Fruit fly (Drosophila melanogaster) whole organism, embryonic: ENCODE results near the gene CG2854.

Source experiments
- Antp ChIP-seq: fragments of 200-800 bp; sonication (Bioruptor generic); optimal IDR thresholded peaks from 3 replicates; lab custom pipeline; 2016; ENCODE audit warnings: missing biosample characterization, missing genetic modification characterization
- Atf6 ChIP-seq: fragments of 200-800 bp; sonication (Bioruptor generic); IDR thresholded peaks from 2 replicates; pipeline ENCODE4 v1.3.6; 2022; ENCODE audit warnings: missing biosample characterization, missing genetic modification characterization
- Awh ChIP-seq: fragments of 200-800 bp; sonication (Bioruptor generic); IDR thresholded peaks from 2 replicates; pipeline ENCODE4, ENCODE4 v1.3.6; 2022; ENCODE audit warnings: missing biosample characterization, missing genetic modification characterization
- CG10462 ChIP-seq: fragments of 200-800 bp; sonication (Bioruptor generic); optimal IDR thresholded peaks from 2 replicates; lab custom pipeline; 2016; ENCODE audit warnings: missing biosample characterization, missing genetic modification characterization
- CG10543 ChIP-seq: fragments of 200-800 bp; sonication (Bioruptor generic); optimal IDR thresholded peaks from 3 replicates; lab custom pipeline; 2017; ENCODE audit warnings: missing biosample characterization, mild to moderate bottlenecking, missing genetic modification characterization, moderate library complexity
- CG13894 ChIP-seq: fragments of 200-800 bp; sonication (Bioruptor generic); optimal IDR thresholded peaks from 3 replicates; lab custom pipeline; 2018; ENCODE audit warnings: missing biosample characterization, mild to moderate bottlenecking, missing genetic modification characterization, moderate library complexity
- CG15514 ChIP-seq: fragments of 200-800 bp; sonication (Bioruptor generic); optimal IDR thresholded peaks from 3 replicates; lab custom pipeline; 2017; ENCODE audit warnings: missing biosample characterization, missing genetic modification characterization, mild to moderate bottlenecking, moderate library complexity, missing genetic modification reagents
- CG17385 ChIP-seq: fragments of 200-800 bp; sonication (Bioruptor generic); optimal IDR thresholded peaks from 3 replicates; lab custom pipeline; 2018; ENCODE audit warnings: missing biosample characterization, mild to moderate bottlenecking, missing genetic modification characterization
- CG17802 ChIP-seq: fragments of 200-800 bp; sonication (Bioruptor generic); optimal IDR thresholded peaks from 2 replicates; lab custom pipeline; 2018; ENCODE audit warnings: missing biosample characterization, mild to moderate bottlenecking, missing genetic modification characterization, moderate library complexity
- CG2712 ChIP-seq: fragments of 200-800 bp; optimal IDR thresholded peaks from 3 replicates; lab custom pipeline; 2019; ENCODE audit warnings: missing biosample characterization, mild to moderate bottlenecking, missing genetic modification characterization, moderate library complexity
- CG30431 ChIP-seq: fragments of 200-800 bp; sonication (Bioruptor generic); optimal IDR thresholded peaks from 2 replicates; lab custom pipeline; 2017; ENCODE audit warnings: missing biosample characterization, missing genetic modification characterization
- CG32767 ChIP-seq: fragments of 200-800 bp; sonication (Bioruptor generic); IDR thresholded peaks from 2 replicates; pipeline ENCODE4 v1.3.6; 2022; ENCODE audit warnings: missing biosample characterization, missing genetic modification characterization
- CG3847 ChIP-seq: fragments of 200-800 bp; sonication (Bioruptor generic); IDR thresholded peaks from 2 replicates; pipeline ENCODE4 v1.3.6; 2022; ENCODE audit warnings: missing biosample characterization, missing genetic modification characterization
- CG4282 ChIP-seq: fragments of 200-800 bp; sonication (Bioruptor generic); optimal IDR thresholded peaks from 2 replicates; lab custom pipeline; 2016; ENCODE audit warnings: missing biosample characterization, missing genetic modification characterization
- CG4707 ChIP-seq: fragments of 200-800 bp; sonication (Bioruptor generic); optimal IDR thresholded peaks from 2 replicates; lab custom pipeline; 2018; ENCODE audit warnings: missing biosample characterization, mild to moderate bottlenecking, missing genetic modification characterization, moderate library complexity
- CG6654 ChIP-seq: fragments of 200-800 bp; sonication (Bioruptor generic); optimal IDR thresholded peaks from 2 replicates; lab custom pipeline; 2017; ENCODE audit warnings: missing biosample characterization, mild to moderate bottlenecking, missing genetic modification characterization
- CG6683 ChIP-seq: fragments of 200-800 bp; sonication (Bioruptor generic); optimal IDR thresholded peaks from 2 replicates; lab custom pipeline; 2017; ENCODE audit warnings: missing biosample characterization, mild to moderate bottlenecking, missing genetic modification characterization, missing genetic modification reagents
- CG7372 ChIP-seq: fragments of 200-800 bp; sonication (Bioruptor generic); IDR thresholded peaks from 2 replicates; pipeline ENCODE4 v1.3.6; 2022; ENCODE audit warnings: missing biosample characterization, missing genetic modification characterization
- CG8290 ChIP-seq, 3 experiments: fragments of 200-800 bp; sonication (Bioruptor generic); optimal IDR thresholded peaks; 2 replicates each; lab custom pipeline; 2016 to 2019; ENCODE audit warnings: missing biosample characterization in 3 of 3, missing genetic modification characterization in 3 of 3, mild to moderate bottlenecking in 2 of 3, moderate library complexity in 1 of 3
- CG9215 ChIP-seq: fragments of 200-800 bp; sonication (Bioruptor generic); IDR thresholded peaks from 2 replicates; pipeline ENCODE4 v1.3.6; 2022; ENCODE audit warnings: missing biosample characterization, missing genetic modification characterization
- D19A ChIP-seq: fragments of 200-800 bp; optimal IDR thresholded peaks from 3 replicates; lab custom pipeline; 2019; ENCODE audit warnings: missing biosample characterization, mild to moderate bottlenecking, missing genetic modification characterization, moderate library complexity
- Drgx ChIP-seq: fragments of 200-800 bp; sonication (Bioruptor generic); IDR thresholded peaks from 2 replicates; pipeline ENCODE4 v1.3.6; 2022; ENCODE audit warnings: missing biosample characterization, missing genetic modification characterization
- Fer3 ChIP-seq: fragments of 200-800 bp; sonication (Bioruptor generic); optimal IDR thresholded peaks from 2 replicates; lab custom pipeline; 2018; ENCODE audit warnings: missing biosample characterization, mild to moderate bottlenecking, missing genetic modification characterization, moderate library complexity
- GATAe ChIP-seq: fragments of 200-800 bp; sonication (Bioruptor generic); conservative IDR thresholded peaks from 2 replicates; pipeline ENCODE4 v1.3.6; 2022; ENCODE audit warnings: missing biosample characterization, missing genetic modification characterization
- HLHmδ ChIP-seq: fragments of 200-800 bp; sonication (Bioruptor generic); optimal IDR thresholded peaks from 2 replicates; lab custom pipeline; 2018; ENCODE audit warnings: missing biosample characterization, mild to moderate bottlenecking, missing genetic modification characterization, moderate library complexity
- Hey ChIP-seq: fragments of 200-800 bp; sonication (Bioruptor generic); optimal IDR thresholded peaks from 3 replicates; lab custom pipeline; 2018; ENCODE audit warnings: missing biosample characterization, mild to moderate bottlenecking, missing genetic modification characterization
- NK7.1 ChIP-seq: fragments of 200-800 bp; sonication (Bioruptor generic); optimal IDR thresholded peaks from 3 replicates; lab custom pipeline; 2016; ENCODE audit warnings: missing biosample characterization, missing genetic modification characterization
- Nf-YC ChIP-seq: fragments of 200-800 bp; optimal IDR thresholded peaks from 3 replicates; lab custom pipeline; 2019; ENCODE audit warnings: missing biosample characterization, mild to moderate bottlenecking, missing genetic modification characterization, moderate library complexity
- Oli ChIP-seq: fragments of 200-800 bp; sonication (Bioruptor generic); optimal IDR thresholded peaks from 2 replicates; lab custom pipeline; 2018; ENCODE audit warnings: missing biosample characterization, mild to moderate bottlenecking, missing genetic modification characterization, moderate library complexity
- Pdp1 ChIP-seq, 2 experiments: fragments of 200-800 bp; sonication (Bioruptor generic); optimal IDR thresholded peaks; 3 replicates each; lab custom pipeline; 2016; ENCODE audit warnings: missing biosample characterization in 2 of 2, missing genetic modification characterization in 2 of 2, mild to moderate bottlenecking in 1 of 2, moderate library complexity in 1 of 2
- ash1 ChIP-seq: fragments of 200-800 bp; sonication (Bioruptor generic); optimal IDR thresholded peaks from 2 replicates; lab custom pipeline; 2018; ENCODE audit warnings: missing biosample characterization, mild to moderate bottlenecking, missing genetic modification characterization
- br ChIP-seq: fragments of >200 bp; optimal IDR thresholded peaks from 2 replicates; lab custom pipeline; 2017
- bsh ChIP-seq, 2 experiments: fragments of 200-800 bp; sonication (Bioruptor generic); optimal IDR thresholded peaks; 2 replicates each; lab custom pipeline; 2017 to 2018; ENCODE audit warnings: mild to moderate bottlenecking in 2 of 2, missing biosample characterization in 2 of 2, missing genetic modification characterization in 2 of 2, moderate library complexity in 1 of 2
- cg ChIP-seq: fragments of 200-800 bp; sonication (Bioruptor generic); optimal IDR thresholded peaks from 3 replicates; lab custom pipeline; 2019; ENCODE audit warnings: missing biosample characterization, mild to moderate bottlenecking, missing genetic modification characterization, moderate library complexity
- chinmo ChIP-seq: fragments of 200-800 bp; sonication (Bioruptor generic); IDR thresholded peaks from 4 replicates; pipeline ENCODE4 v1.3.6; 2022; ENCODE audit warnings: missing biosample characterization, missing genetic modification characterization; ENCODE audit not compliant: partially characterized antibody
- corto ChIP-seq: fragments of 200-800 bp; sonication (Bioruptor generic); optimal IDR thresholded peaks from 2 replicates; lab custom pipeline; 2016; ENCODE audit warnings: missing biosample characterization, mild to moderate bottlenecking, missing genetic modification characterization, moderate library complexity
- crol ChIP-seq: fragments of 200-800 bp; sonication (Bioruptor generic); IDR thresholded peaks from 2 replicates; pipeline ENCODE4 v1.3.6; 2022; ENCODE audit warnings: missing biosample characterization, missing genetic modification characterization
- dysf ChIP-seq: fragments of 200-800 bp; sonication (Bioruptor generic); IDR thresholded peaks from 3 replicates; pipeline ENCODE4 v1.3.6; 2022; ENCODE audit warnings: missing biosample characterization, missing genetic modification characterization
- gfzf ChIP-seq: fragments of 200-800 bp; sonication (Bioruptor generic); optimal IDR thresholded peaks from 2 replicates; lab custom pipeline; 2016; ENCODE audit warnings: missing biosample characterization, mild to moderate bottlenecking, missing genetic modification characterization, moderate library complexity
- klu ChIP-seq: fragments of 200-800 bp; sonication (Bioruptor generic); IDR thresholded peaks from 2 replicates; pipeline ENCODE4 v1.3.6; 2022; ENCODE audit warnings: missing biosample characterization, missing genetic modification characterization
- lilli ChIP-seq: fragments of 200-800 bp; sonication (Bioruptor generic); optimal IDR thresholded peaks from 3 replicates; lab custom pipeline; 2016; ENCODE audit warnings: missing biosample characterization, missing genetic modification characterization
- lov ChIP-seq, 2 experiments: fragments of 200-800 bp in 1 of 2; fragments of >200 bp in 1 of 2; sonication (Bioruptor generic) in 1 of 2; IDR thresholded peaks in 1 of 2; optimal IDR thresholded peaks in 1 of 2; 2 replicates in 1 of 2; 3 replicates in 1 of 2; pipeline versions ENCODE4 v1.3.6 to Lab custom; 2017 to 2022; ENCODE audit warnings: missing biosample characterization in 1 of 2, missing genetic modification characterization in 1 of 2
- mirr ChIP-seq: fragments of 200-800 bp; sonication (Bioruptor generic); optimal IDR thresholded peaks from 3 replicates; lab custom pipeline; 2018; ENCODE audit warnings: missing biosample characterization, mild to moderate bottlenecking, missing genetic modification characterization
- nau ChIP-seq: fragments of 200-800 bp; sonication (Bioruptor generic); optimal IDR thresholded peaks from 3 replicates; lab custom pipeline; 2017; ENCODE audit warnings: missing biosample characterization, mild to moderate bottlenecking, missing genetic modification characterization, missing genetic modification reagents
- nom ChIP-seq: fragments of 200-800 bp; sonication (Bioruptor generic); optimal IDR thresholded peaks from 2 replicates; lab custom pipeline; 2017; ENCODE audit warnings: missing biosample characterization, missing genetic modification characterization, mild to moderate bottlenecking, moderate library complexity, missing genetic modification reagents
- pfk ChIP-seq: fragments of 200-800 bp; sonication (Bioruptor generic); optimal IDR thresholded peaks from 2 replicates; lab custom pipeline; 2018; ENCODE audit warnings: missing biosample characterization, mild to moderate bottlenecking, missing genetic modification characterization, moderate library complexity
- pho ChIP-seq: fragments of 200-800 bp; sonication (Bioruptor generic); optimal IDR thresholded peaks from 2 replicates; lab custom pipeline; 2016; ENCODE audit warnings: missing biosample characterization, missing genetic modification characterization
- sens ChIP-seq: fragments of 200-800 bp; sonication (Bioruptor generic); peaks from one replicate; lab custom pipeline; 2016; ENCODE audit warnings: missing biosample characterization, missing genetic modification characterization
- seq ChIP-seq: fragments of 200-800 bp; sonication (Bioruptor generic); IDR thresholded peaks from 2 replicates; pipeline ENCODE4 v1.3.6; 2022; ENCODE audit warnings: missing biosample characterization, missing genetic modification characterization
- trem ChIP-seq: fragments of 200-800 bp; optimal IDR thresholded peaks from 3 replicates; lab custom pipeline; 2019; ENCODE audit warnings: missing biosample characterization, mild to moderate bottlenecking, missing genetic modification characterization, moderate library complexity
- unpg ChIP-seq: fragments of 200-800 bp; sonication (Bioruptor generic); optimal IDR thresholded peaks from 3 replicates; lab custom pipeline; 2018; ENCODE audit warnings: missing biosample characterization, mild to moderate bottlenecking, missing genetic modification characterization, moderate library complexity

The CG2854 gene

DNA sequence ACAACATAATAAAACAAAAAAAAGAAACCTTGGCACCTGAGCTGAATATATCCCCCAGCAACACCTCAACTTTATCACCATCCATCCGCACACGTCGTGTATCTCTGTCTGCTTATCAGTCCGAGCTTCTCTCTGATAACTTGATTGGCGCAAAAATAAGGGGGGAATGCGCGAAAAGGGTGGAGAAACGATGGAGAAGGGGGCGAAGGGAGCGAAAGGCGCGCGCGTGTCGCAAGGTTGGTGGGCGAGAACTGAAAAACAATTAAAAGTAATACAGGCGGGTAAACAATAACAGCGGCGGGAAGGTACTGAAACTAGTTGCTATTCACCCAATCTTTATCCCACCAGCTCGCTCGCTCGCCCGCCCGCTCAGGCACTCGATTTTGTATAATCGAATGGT is 40.7 kb upstream of the CG2854 start (continued):
- TF ChIP-seq CG15514 (GFP tag; lab: Kevin White, UChicago) (no peak), D19A (tag; lab: Kevin White, UChicago) (no peak), Hey (tag; lab: Kevin White, UChicago) (peak; percentile 98), CG8290 (GFP tag; optimal IDR thresholded peaks at IDR 0.05; lab: Kevin White, UChicago) (no peak), CG8290 (tag; optimal IDR thresholded peaks at IDR 0.05; lab: Kevin White, UChicago) (peak in 1 of 2 experiments; percentile 10), br (lab: Kevin White, UChicago) (no peak), CG17802 (tag; lab: Kevin White, UChicago) (no peak), CG3847 (GFP tag; lab: Robert Waterston, UW) (no peak), lilli (GFP tag; lab: Kevin White, UChicago) (no peak), nau (no peak), CG6683 (GFP tag; lab: Kevin White, UChicago) (no peak), GATAe (GFP tag; lab: Robert Waterston, UW) (peak; percentile 85), corto (GFP tag; lab: Kevin White, UChicago) (no peak), klu (no peak), Awh (no peak), sens (GFP tag; lab: Kevin White, UChicago) (no peak), NK7.1 (GFP tag; lab: Kevin White, UChicago) (no peak), lov (optimal IDR thresholded peaks at IDR 0.05; lab: Kevin White, UChicago) (no peak), lov (GFP tag; IDR thresholded peaks at IDR 0.05; lab: Robert Waterston, UW) (no peak), seq (GFP tag; lab: Robert Waterston, UW) (no peak), pho (GFP tag; lab: Kevin White, UChicago) (no peak), gfzf (GFP tag; lab: Kevin White, UChicago) (no peak), CG9215 (GFP tag; lab: Robert Waterston, UW) (no peak), Nf-YC (tag; lab: Kevin White, UChicago) (peak; percentile 13), CG6654 (GFP tag; lab: Kevin White, UChicago) (no peak), Atf6 (GFP tag; lab: Robert Waterston, UW) (no peak), mirr (GFP tag; lab: Kevin White, UChicago) (peak; percentile 62), CG13894 (tag; lab: Kevin White, UChicago) (no peak), unpg (no peak), trem (tag; lab: Kevin White, UChicago) (no peak), ash1 (no peak), pfk (GFP tag; lab: Kevin White, UChicago) (no peak), CG30431 (GFP tag; lab: Kevin White, UChicago) (no peak), CG2712 (tag; lab: Kevin White, UChicago) (no peak), CG7372 (no peak), Fer3 (tag; lab: Kevin White, UChicago) (no peak), CG10543 (GFP tag; lab: Kevin White, UChicago) (peak; percentile 28), CG10462 (GFP tag; lab: Kevin White, UChicago) (no peak), Oli (tag; lab: Kevin White, UChicago) (no peak), CG4282 (GFP tag; lab: Kevin White, UChicago) (no peak), CG4707 (GFP tag; lab: Kevin White, UChicago) (no peak)

DNA sequence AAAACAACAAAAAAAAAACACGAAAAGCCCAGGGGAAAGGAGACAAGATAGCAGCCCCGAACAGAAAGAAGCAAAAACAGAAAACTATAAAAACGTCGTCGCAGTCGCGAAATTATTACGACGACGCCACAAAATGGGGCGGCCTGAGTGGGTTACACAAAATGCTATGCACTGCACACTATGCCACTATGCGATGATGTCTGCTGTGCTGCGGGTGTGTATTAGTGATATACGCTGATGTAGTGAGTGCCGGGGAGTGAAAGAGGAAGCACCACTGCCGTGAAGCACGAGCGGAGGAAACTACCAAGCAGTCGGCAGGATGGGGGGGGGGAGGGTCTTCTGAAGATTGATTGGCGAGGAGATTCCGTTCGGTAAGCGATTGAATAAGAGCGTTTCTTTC is 39.9 kb upstream of the CG2854 start:
- TF ChIP-seq CG32767 (no peak), nom (GFP tag; lab: Kevin White, UChicago) (peak; percentile 13), Drgx (GFP tag; lab: Robert Waterston, UW) (peak; percentile 16; the same call in 1 of the 2 replicates), chinmo (peak; percentile 75; the same call in 1 of the 4 replicates), bsh (GFP tag; optimal IDR thresholded peaks at IDR 0.05; lab: Kevin White, UChicago) (peak in 1 of 2 experiments; percentile 18), HLHmδ (GFP tag; lab: Kevin White, UChicago) (no peak), Pdp1 (GFP tag; optimal IDR thresholded peaks at IDR 0.05; lab: Kevin White, UChicago) (peak in 1 of 2 experiments; percentile 51), crol (GFP tag; lab: Robert Waterston, UW) (peak; percentile 76), Antp (GFP tag; lab: Kevin White, UChicago) (no peak), dysf (no peak), cg (GFP tag; lab: Kevin White, UChicago) (peak; percentile 15), CG17385 (GFP tag; lab: Kevin White, UChicago) (no peak)
